Worm (Caenorhabditis elegans) whole organism, L4/young adult: ENCODE measurements around the gene nhr-235.

Experiments
- W03F9.2 ChIP-seq: fragments of 150-350 bp; optimal IDR thresholded peaks from 2 replicates; lab custom pipeline; 2014; ENCODE audit warnings: missing biosample characterization, missing genetic modification characterization
- dao-5 ChIP-seq: sonication (generic microtip); optimal IDR thresholded peaks from 2 replicates; lab custom pipeline; 2016; ENCODE audit warnings: missing genotype, missing genetic modification characterization, moderate library complexity, missing compliant biosample characterization

- no peak for TF ChIP-seq W03F9.2 (tag; lab: Kevin White, UChicago)
- no peak for TF ChIP-seq dao-5 (tag; lab: Kevin White, UChicago)
These were observed 31.8 kb upstream of the nhr-235 start, which contains the start of gene Y38E10A.9 for ce11 chrII:12608653-12609052.
